Worm (Caenorhabditis elegans): ENCODE data around the gene Y15E3A.4.
A peak's percentile ranks its signal among the peaks of the same experiment; 100 is the strongest.

Gene Y15E3A.4

ce11 chrX:15379882-15380281 lies 49.1 kb downstream of the Y15E3A.4 start:
- TF ChIP-seq crh-2 (tag; optimal IDR thresholded peaks at IDR 0.05) (peak; percentile 13), unc-55 (GFP tag; optimal IDR thresholded peaks at IDR 0.05) (no peak), nhr-25 (tag; optimal IDR thresholded peaks at IDR 0.05) (peak; percentile 82), sma-9 (GFP tag; optimal IDR thresholded peaks at IDR 0.05) (peak; percentile 30), sma-9 (tag; optimal IDR thresholded peaks at IDR 0.05) (no peak)

ce11 chrX:15380437-15380836 lies 49.7 kb downstream of the Y15E3A.4 start:
- no peak for TF ChIP-seq nhr-10 (tag; optimal IDR thresholded peaks at IDR 0.05)
- TF ChIP-seq lin-13 (GFP tag; optimal IDR thresholded peaks at IDR 0.05): no peak
- TF ChIP-seq nhr-21 (tag; optimal IDR thresholded peaks at IDR 0.05): peak; percentile 63
- no peak for TF ChIP-seq elt-3 (tag; optimal IDR thresholded peaks at IDR 0.05)

DNA sequence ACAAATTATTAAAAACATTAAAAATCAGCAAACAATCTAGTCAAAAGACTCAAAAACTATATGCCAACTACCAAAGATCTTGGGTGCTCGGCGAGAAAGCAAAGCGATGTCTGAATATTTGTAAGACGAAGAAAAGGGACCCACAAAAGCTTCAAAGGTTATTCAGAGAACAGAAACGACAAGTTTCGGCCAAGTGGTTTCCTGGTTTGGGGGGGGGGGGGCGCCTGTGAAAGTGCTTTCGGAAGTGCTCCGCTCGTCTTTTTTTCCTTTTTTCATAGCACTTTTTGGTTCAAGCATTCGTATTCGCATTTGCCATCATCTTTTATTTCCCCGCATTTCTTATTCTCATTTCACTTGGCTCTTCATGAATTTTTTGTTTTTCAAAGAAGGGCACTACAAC lies 50.7 kb downstream of the Y15E3A.4 start:
- TF ChIP-seq F13H6.1 (tag; optimal IDR thresholded peaks at IDR 0.05): peak; percentile 13
- TF ChIP-seq lin-39 (tag; optimal IDR thresholded peaks at IDR 0.05): no peak
- TF ChIP-seq sma-9 (GFP tag; optimal IDR thresholded peaks at IDR 0.05): peak; percentile 12
- no peak for TF ChIP-seq sma-9 (tag; optimal IDR thresholded peaks at IDR 0.05)
- no peak for TF ChIP-seq nhr-23 (tag; optimal IDR thresholded peaks at IDR 0.05)

ce11 chrX:15382256-15382655 lies 51.5 kb downstream of the Y15E3A.4 start:
- peak; percentile 43 for TF ChIP-seq nhr-25 (tag; optimal IDR thresholded peaks at IDR 0.05)
- no peak for TF ChIP-seq nhr-77 (tag; optimal IDR thresholded peaks at IDR 0.05)
- no peak for TF ChIP-seq ztf-1 (GFP tag; conservative IDR thresholded peaks at IDR 0.05)
- TF ChIP-seq lsy-2 (tag; optimal IDR thresholded peaks at IDR 0.05): peak in 1 of 2 experiments; percentile 42
- peak; percentile 7 for TF ChIP-seq mab-5 (tag; optimal IDR thresholded peaks at IDR 0.05)
- no peak for TF ChIP-seq sem-4 (tag; optimal IDR thresholded peaks at IDR 0.05)
- TF ChIP-seq nhr-21 (tag; optimal IDR thresholded peaks at IDR 0.05): peak; percentile 20
- TF ChIP-seq skn-1 (tag; optimal IDR thresholded peaks at IDR 0.05): no peak
- TF ChIP-seq F13H6.1 (tag; optimal IDR thresholded peaks at IDR 0.05): no peak

DNA sequence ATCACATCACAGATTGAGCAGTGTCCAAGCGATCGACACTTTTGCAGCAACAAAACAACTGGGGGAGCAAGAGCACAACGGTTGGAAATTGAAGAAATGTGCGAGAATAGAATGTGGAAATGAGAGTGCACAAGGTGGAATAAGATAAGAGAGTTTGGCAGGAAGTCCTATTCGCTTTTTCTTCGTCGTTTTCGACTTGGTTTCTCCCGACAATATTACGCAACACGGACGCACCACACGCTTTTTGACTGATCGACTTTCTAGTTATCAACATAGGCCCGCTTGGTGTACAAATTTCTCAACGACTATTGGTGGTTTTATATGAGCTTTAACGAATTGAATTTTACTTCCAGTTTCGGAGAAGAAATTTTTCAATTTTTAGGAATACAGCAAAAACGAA lies 52.1 kb downstream of the Y15E3A.4 start:
- peak; percentile 60 for TF ChIP-seq nhr-129 (tag; optimal IDR thresholded peaks at IDR 0.05)
- TF ChIP-seq fos-1 (tag; optimal IDR thresholded peaks at IDR 0.05): peak; percentile 46
- TF ChIP-seq sma-9 (GFP tag; optimal IDR thresholded peaks at IDR 0.05): peak; percentile 50
- TF ChIP-seq sma-9 (tag; optimal IDR thresholded peaks at IDR 0.05): no peak
- TF ChIP-seq elt-1 (tag; optimal IDR thresholded peaks at IDR 0.05): no peak

Measured in whole organism, L2 larva.